Worm (Caenorhabditis elegans) whole organism, midembryonic: ENCODE data around the gene T04B2.3.

ENCODE experiments used
- flt-1 ChIP-seq: fragments of 200-800 bp; sonication (Bioruptor generic); IDR thresholded peaks from 2 replicates; pipeline ENCODE4 v1.3.6; 2022; ENCODE audit warnings: missing genetic modification characterization, missing compliant biosample characterization
- klf-2 ChIP-seq: fragments of 200-800 bp; sonication (Bioruptor generic); conservative IDR thresholded peaks from 2 replicates; pipeline ENCODE4 v1.3.6; 2022; ENCODE audit warnings: missing genetic modification reagents, missing genetic modification characterization, missing compliant biosample characterization
- ref-1 ChIP-seq: fragments of 200-800 bp; sonication (Bioruptor generic); conservative IDR thresholded peaks from 2 replicates; pipeline ENCODE4 v1.3.6; 2022; ENCODE audit warnings: missing genetic modification reagents, missing genetic modification characterization, missing compliant biosample characterization
- tab-1 ChIP-seq: fragments of 200-800 bp; sonication (Bioruptor generic); IDR thresholded peaks from 2 replicates; pipeline ENCODE4 v1.3.6; 2022; ENCODE audit warnings: missing genetic modification characterization, missing compliant biosample characterization
- ztf-29 ChIP-seq: fragments of 200-800 bp; sonication (Bioruptor generic); IDR thresholded peaks from 2 replicates; pipeline ENCODE4 v1.3.6; 2022; ENCODE audit warnings: missing genetic modification reagents, missing genetic modification characterization, missing compliant biosample characterization

DNA sequence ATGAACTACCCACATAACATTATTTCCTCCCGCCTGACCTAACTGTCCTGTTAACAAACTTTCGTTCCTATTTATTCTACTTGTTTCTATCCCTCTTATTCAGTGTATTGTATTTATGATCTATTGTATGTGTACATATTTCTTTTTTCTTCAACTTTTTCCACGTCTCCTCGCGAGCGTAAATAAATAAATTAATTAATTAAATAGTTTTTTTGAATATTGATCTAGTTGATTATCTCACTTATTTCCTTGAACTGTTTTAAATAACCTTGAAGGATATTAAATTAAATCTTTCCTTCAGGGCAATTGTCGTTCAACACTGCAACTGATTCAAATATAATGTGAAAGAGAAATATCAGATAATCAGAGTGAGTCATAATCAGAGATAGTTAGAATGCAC is 4.3 kb upstream of the T04B2.3 start, which contains the start of gene frk-1:
- TF ChIP-seq klf-2 (GFP tag; lab: Robert Waterston, UW), result no peak
- no peak for TF ChIP-seq ref-1 (GFP tag; lab: Robert Waterston, UW)
- TF ChIP-seq ztf-29 (GFP tag; lab: Robert Waterston, UW), result no peak
- no peak for TF ChIP-seq flt-1 (GFP tag; lab: Robert Waterston, UW)
- TF ChIP-seq tab-1 (GFP tag; lab: Robert Waterston, UW), result no peak
